Worm (Caenorhabditis elegans) whole organism, mixed stage, embryonic: ENCODE results near the gene F14B8.5.

ENCODE experiments used
- bed-3 ChIP-seq: fragments of 200-800 bp; sonication (Bioruptor generic); optimal IDR thresholded peaks from 3 replicates; lab custom pipeline; 2018; ENCODE audit warnings: mild to moderate bottlenecking, missing genetic modification characterization, moderate library complexity, missing compliant biosample characterization
- blmp-1 ChIP-seq: fragments of 150-350 bp; optimal IDR thresholded peaks from 2 replicates; lab custom pipeline; 2014; ENCODE audit warnings: missing biosample characterization, missing genetic modification characterization
- ceh-39 ChIP-seq: fragments of 150-350 bp; optimal IDR thresholded peaks from 2 replicates; lab custom pipeline; 2014; ENCODE audit warnings: missing biosample characterization, missing genetic modification characterization
- ceh-43 ChIP-seq: fragments of 200-800 bp; sonication (Bioruptor generic); optimal IDR thresholded peaks from 2 replicates; lab custom pipeline; 2018; ENCODE audit warnings: mild to moderate bottlenecking, missing genetic modification characterization, moderate library complexity, missing compliant biosample characterization
- cnd-1 ChIP-seq: fragments of 200-800 bp; sonication (Bioruptor generic); optimal IDR thresholded peaks from 2 replicates; lab custom pipeline; 2018; ENCODE audit warnings: mild to moderate bottlenecking, missing genetic modification characterization, missing compliant biosample characterization
- drap-1 ChIP-seq: fragments of 200-800 bp; sonication (Bioruptor generic); optimal IDR thresholded peaks from 3 replicates; lab custom pipeline; 2018; ENCODE audit warnings: mild to moderate bottlenecking, missing genetic modification characterization, missing compliant biosample characterization
- lin-13 ChIP-seq: fragments of 150-350 bp; optimal IDR thresholded peaks from 2 replicates; lab custom pipeline; 2014; ENCODE audit warnings: missing biosample characterization, missing genetic modification characterization
- lin-32 ChIP-seq: fragments of 200-800 bp; sonication (Bioruptor generic); optimal IDR thresholded peaks from 2 replicates; lab custom pipeline; 2018; ENCODE audit warnings: mild to moderate bottlenecking, missing genetic modification characterization, missing compliant biosample characterization
- lsy-2 ChIP-seq: fragments of 150-350 bp; optimal IDR thresholded peaks from 2 replicates; lab custom pipeline; 2014; ENCODE audit warnings: missing biosample characterization, missing genetic modification characterization
- mab-5 ChIP-seq: fragments of 150-350 bp; optimal IDR thresholded peaks from 2 replicates; lab custom pipeline; 2014; ENCODE audit warnings: missing biosample characterization, missing genetic modification characterization
- mls-2 ChIP-seq: sonication (generic microtip); optimal IDR thresholded peaks from 2 replicates; lab custom pipeline; 2016; ENCODE audit warnings: mild to moderate bottlenecking, missing genetic modification characterization, moderate library complexity, missing compliant biosample characterization
- nhr-76 ChIP-seq: sonication (generic microtip); optimal IDR thresholded peaks from 2 replicates; lab custom pipeline; 2017; ENCODE audit warnings: missing biosample characterization, missing genetic modification characterization
- tbx-8 ChIP-seq: fragments of 200-800 bp; sonication (Bioruptor generic); optimal IDR thresholded peaks from 2 replicates; lab custom pipeline; 2018; ENCODE audit warnings: mild to moderate bottlenecking, missing genetic modification characterization, moderate library complexity, missing compliant biosample characterization
- unc-120 ChIP-seq: sonication (generic microtip); optimal IDR thresholded peaks from 2 replicates; lab custom pipeline; 2017; ENCODE audit warnings: missing genetic modification characterization, missing compliant biosample characterization; ENCODE audit not compliant: poor library complexity, severe bottlenecking
- zip-8 ChIP-seq: fragments of 150-350 bp; optimal IDR thresholded peaks from 2 replicates; lab custom pipeline; 2014; ENCODE audit warnings: missing biosample characterization, missing genetic modification characterization
- ztf-11 ChIP-seq: fragments of 150-350 bp; optimal IDR thresholded peaks from 2 replicates; lab custom pipeline; 2014; ENCODE audit warnings: missing biosample characterization, missing genetic modification characterization

The F14B8.5 gene

DNA sequence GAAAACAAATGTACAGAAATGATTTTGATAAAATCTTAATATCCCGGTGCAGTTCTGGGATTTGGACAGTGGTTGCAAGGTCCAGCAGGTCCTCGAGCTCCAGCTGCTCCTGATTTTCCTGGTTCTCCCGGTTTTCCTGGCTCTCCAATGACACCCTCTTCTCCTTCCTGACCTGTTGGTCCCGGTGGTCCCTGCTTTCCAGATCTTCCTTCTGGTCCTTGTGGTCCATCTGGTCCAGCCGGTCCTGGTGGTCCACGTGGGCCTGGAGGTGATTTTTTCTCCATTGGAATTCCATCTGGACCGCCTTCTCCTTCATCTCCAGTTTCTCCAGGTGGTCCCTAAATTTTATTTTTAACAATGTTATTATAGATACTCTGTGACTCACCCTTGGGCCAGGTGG is 53.2 kb downstream of the F14B8.5 start:
- no peak for TF ChIP-seq ceh-43 (GFP tag; lab: Kevin White, UChicago)
- no peak for TF ChIP-seq lsy-2 (tag; lab: Kevin White, UChicago)
- TF ChIP-seq ztf-11 (tag; lab: Kevin White, UChicago) = no peak
- TF ChIP-seq bed-3 (GFP tag; lab: Kevin White, UChicago) = no peak
- no peak for TF ChIP-seq mab-5
- TF ChIP-seq lin-32 (GFP tag; lab: Kevin White, UChicago) = no peak
- no peak for TF ChIP-seq ceh-39
- TF ChIP-seq zip-8 (tag; lab: Kevin White, UChicago) = no peak
- TF ChIP-seq blmp-1 = no peak
- TF ChIP-seq nhr-76 (tag; lab: Kevin White, UChicago) = no peak
- TF ChIP-seq unc-120 (tag; lab: Kevin White, UChicago) = no peak
- no peak for TF ChIP-seq lin-13
- no peak for TF ChIP-seq cnd-1
- TF ChIP-seq drap-1 (GFP tag; lab: Kevin White, UChicago) = no peak
- no peak for TF ChIP-seq tbx-8 (GFP tag; lab: Kevin White, UChicago)
- no peak for TF ChIP-seq mls-2 (tag; lab: Kevin White, UChicago)
- TF ChIP-seq, all 35 proteins: peak for 0
